Worm (Caenorhabditis elegans) whole organism, L2 larva: ENCODE measurements around the gene C03B1.14.

Experiments used
- aly-2 ChIP-seq: fragments of 150-350 bp; optimal IDR thresholded peaks from 2 replicates; lab custom pipeline; 2014; ENCODE audit warnings: missing biosample characterization, missing genetic modification characterization
- egl-27 ChIP-seq: sonication (generic microtip); optimal IDR thresholded peaks from 3 replicates; lab custom pipeline; 2017; ENCODE audit warnings: missing biosample characterization, missing genetic modification reagents, missing genetic modification characterization
- nhr-237 ChIP-seq: fragments of 150-350 bp; optimal IDR thresholded peaks from 2 replicates; lab custom pipeline; 2014; ENCODE audit warnings: missing biosample characterization, missing genetic modification characterization
- snpc-4 ChIP-seq: fragments of 150-350 bp; optimal IDR thresholded peaks from 2 replicates; lab custom pipeline; 2014; ENCODE audit warnings: missing biosample characterization, missing genetic modification characterization

ce11 chrX:6347013-6347412 lies 13.5 kb downstream of the C03B1.14 start, which contains the start of gene C03B1.9:
- no peak for TF ChIP-seq aly-2 (tag; lab: Kevin White, UChicago)
- TF ChIP-seq nhr-237 (tag; lab: Kevin White, UChicago): no peak
- TF ChIP-seq egl-27 (tag; lab: Kevin White, UChicago): no peak
- TF ChIP-seq snpc-4: no peak
